Worm (Caenorhabditis elegans): ENCODE data around the gene R02F2.7.

DNA sequence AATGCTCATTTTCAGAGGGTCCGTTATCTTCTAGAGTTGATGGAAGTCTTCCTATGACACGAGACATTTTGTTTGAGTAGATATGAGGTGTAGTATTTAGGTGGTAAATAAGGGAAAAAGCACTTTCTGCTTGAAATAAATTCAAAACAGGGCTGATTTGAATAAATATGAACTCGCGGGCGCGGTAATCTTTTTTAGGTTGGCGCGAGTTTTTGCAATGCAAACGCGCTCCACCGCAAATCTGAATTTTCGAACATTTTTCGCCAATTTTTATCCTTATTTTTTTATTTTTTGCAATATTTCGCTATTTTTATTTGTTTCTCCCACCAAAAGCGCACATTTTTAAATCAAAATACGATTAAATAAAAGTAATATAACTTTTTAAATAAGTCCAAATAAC lies 35.4 kb downstream of the R02F2.7 start, which contains the start of gene skpt-1:
- TF ChIP-seq elt-1 (tag; optimal IDR thresholded peaks at IDR 0.05; ENCODE audit: borderline replicate concordance, insufficient read depth) (no peak), nhr-28 (tag; optimal IDR thresholded peaks at IDR 0.05) (no peak), elt-3 (tag; optimal IDR thresholded peaks at IDR 0.05) (no peak)
